Worm (Caenorhabditis elegans) whole organism, late embryonic: Measurements from ENCODE around the gene slcf-2.

Source experiments
- C38D4.7 ChIP-seq: fragments of 200-800 bp; sonication (Bioruptor generic); optimal IDR thresholded peaks from 2 replicates; lab custom pipeline; 2018; ENCODE audit warnings: mild to moderate bottlenecking, missing genetic modification characterization, moderate library complexity, missing compliant biosample characterization
- F13H6.1 ChIP-seq: sonication (generic microtip); optimal IDR thresholded peaks from 2 replicates; lab custom pipeline; 2016; ENCODE audit warnings: missing genetic modification characterization, missing compliant biosample characterization
- K02D7.2 ChIP-seq: sonication (generic microtip); optimal IDR thresholded peaks from 2 replicates; lab custom pipeline; 2017; ENCODE audit warnings: mild to moderate bottlenecking, missing genetic modification characterization, missing compliant biosample characterization
- T23F11.4 ChIP-seq: fragments of 200-800 bp; sonication (Bioruptor generic); optimal IDR thresholded peaks from 2 replicates; lab custom pipeline; 2018; ENCODE audit warnings: mild to moderate bottlenecking, missing genetic modification characterization, missing compliant biosample characterization
- Y22D7AL.16 ChIP-seq: sonication (generic microtip); optimal IDR thresholded peaks from 2 replicates; lab custom pipeline; 2016; ENCODE audit warnings: missing genetic modification characterization, missing compliant biosample characterization
- ahr-1 ChIP-seq: sonication (generic microtip); optimal IDR thresholded peaks from 2 replicates; lab custom pipeline; 2016; ENCODE audit warnings: missing genetic modification characterization, missing compliant biosample characterization
- ceh-14 ChIP-seq: sonication (generic microtip); optimal IDR thresholded peaks from 2 replicates; lab custom pipeline; 2016; ENCODE audit warnings: missing genotype, missing genetic modification characterization, missing compliant biosample characterization
- ceh-18 ChIP-seq: sonication (generic microtip); optimal IDR thresholded peaks from 2 replicates; lab custom pipeline; 2016; ENCODE audit warnings: missing genetic modification characterization, missing compliant biosample characterization
- ceh-2 ChIP-seq: sonication (generic microtip); optimal IDR thresholded peaks from 2 replicates; lab custom pipeline; 2016; ENCODE audit warnings: missing genotype, missing genetic modification characterization, missing compliant biosample characterization
- ceh-22 ChIP-seq: sonication (generic microtip); optimal IDR thresholded peaks from 2 replicates; lab custom pipeline; 2017; ENCODE audit warnings: missing biosample characterization, missing genetic modification characterization
- ceh-30 ChIP-seq: fragments of 150-350 bp; optimal IDR thresholded peaks from 2 replicates; lab custom pipeline; 2014; ENCODE audit warnings: missing biosample characterization, missing genetic modification characterization
- ceh-48 ChIP-seq: sonication (generic microtip); optimal IDR thresholded peaks from 2 replicates; lab custom pipeline; 2016; ENCODE audit warnings: missing genetic modification characterization, inconsistent platforms, missing compliant biosample characterization
- ceh-6 ChIP-seq: fragments of 200-800 bp; sonication (Bioruptor generic); optimal IDR thresholded peaks from 2 replicates; lab custom pipeline; 2018; ENCODE audit warnings: mild to moderate bottlenecking, missing genetic modification characterization, missing compliant biosample characterization
- ceh-9 ChIP-seq: sonication (generic microtip); optimal IDR thresholded peaks from 2 replicates; lab custom pipeline; 2016; ENCODE audit warnings: mild to moderate bottlenecking, missing genetic modification characterization, inconsistent platforms, missing compliant biosample characterization
- che-1 ChIP-seq: sonication (generic microtip); optimal IDR thresholded peaks from 2 replicates; lab custom pipeline; 2016; ENCODE audit warnings: mild to moderate bottlenecking, missing genetic modification characterization, missing compliant biosample characterization
- dmd-4 ChIP-seq: sonication (generic microtip); optimal IDR thresholded peaks from 2 replicates; lab custom pipeline; 2016; ENCODE audit warnings: borderline replicate concordance, missing genetic modification characterization, missing compliant biosample characterization
- dve-1 ChIP-seq: sonication (generic microtip); optimal IDR thresholded peaks from 2 replicates; lab custom pipeline; 2017; ENCODE audit warnings: antibody characterized with exemption, mild to moderate bottlenecking, missing genetic modification characterization, missing compliant biosample characterization
- elt-2 ChIP-seq: sonication (generic microtip); optimal IDR thresholded peaks from 2 replicates; lab custom pipeline; 2016; ENCODE audit warnings: missing genetic modification reagents, missing genetic modification characterization, missing compliant biosample characterization
- elt-4 ChIP-seq: sonication (generic microtip); optimal IDR thresholded peaks from 2 replicates; lab custom pipeline; 2016; ENCODE audit warnings: missing genetic modification characterization, missing compliant biosample characterization
- fax-1 ChIP-seq: sonication (generic microtip); optimal IDR thresholded peaks from 2 replicates; lab custom pipeline; 2016; ENCODE audit warnings: missing genotype, missing genetic modification characterization, missing compliant biosample characterization
- fkh-10 ChIP-seq: fragments of 150-350 bp; optimal IDR thresholded peaks from 2 replicates; lab custom pipeline; 2014; ENCODE audit warnings: missing biosample characterization, missing genetic modification reagents, missing genetic modification characterization
- fkh-6 ChIP-seq: sonication (generic microtip); optimal IDR thresholded peaks from 2 replicates; lab custom pipeline; 2016; ENCODE audit warnings: missing genetic modification characterization, missing compliant biosample characterization
- gmeb-2 ChIP-seq: sonication (generic microtip); optimal IDR thresholded peaks from 2 replicates; lab custom pipeline; 2016; ENCODE audit warnings: missing genetic modification characterization, inconsistent platforms, missing compliant biosample characterization
- hlh-13 ChIP-seq: fragments of 200-800 bp; sonication (Bioruptor generic); optimal IDR thresholded peaks from 2 replicates; lab custom pipeline; 2018; ENCODE audit warnings: mild to moderate bottlenecking, missing genetic modification characterization, missing compliant biosample characterization
- hlh-15 ChIP-seq: sonication (generic microtip); optimal IDR thresholded peaks from 2 replicates; lab custom pipeline; 2016; ENCODE audit warnings: missing genetic modification characterization, missing compliant biosample characterization
- hlh-8 ChIP-seq: sonication (generic microtip); optimal IDR thresholded peaks from 2 replicates; lab custom pipeline; 2016; ENCODE audit warnings: missing genotype, missing genetic modification characterization, missing compliant biosample characterization
- lim-6 ChIP-seq: sonication (generic microtip); optimal IDR thresholded peaks from 2 replicates; lab custom pipeline; 2016; ENCODE audit warnings: missing genetic modification characterization, missing compliant biosample characterization
- madf-2 ChIP-seq: sonication (generic microtip); optimal IDR thresholded peaks from 2 replicates; lab custom pipeline; 2017; ENCODE audit warnings: missing genetic modification characterization, missing compliant biosample characterization
- mec-3 ChIP-seq: sonication (generic microtip); optimal IDR thresholded peaks from 2 replicates; lab custom pipeline; 2016; ENCODE audit warnings: borderline replicate concordance, missing genetic modification characterization, missing compliant biosample characterization
- nfya-1 ChIP-seq: sonication (generic microtip); optimal IDR thresholded peaks from 2 replicates; lab custom pipeline; 2017; ENCODE audit warnings: missing genetic modification characterization, mild to moderate bottlenecking, missing compliant biosample characterization, antibody characterized with exemption, moderate library complexity
- nhr-11 ChIP-seq: fragments of 150-350 bp; optimal IDR thresholded peaks from 2 replicates; lab custom pipeline; 2014; ENCODE audit warnings: missing biosample characterization, missing genetic modification characterization
- nhr-232 ChIP-seq: sonication (generic microtip); optimal IDR thresholded peaks from 2 replicates; lab custom pipeline; 2016; ENCODE audit warnings: missing genetic modification characterization, missing compliant biosample characterization
- npax-4 ChIP-seq: sonication (generic microtip); optimal IDR thresholded peaks from 2 replicates; lab custom pipeline; 2016; ENCODE audit warnings: missing genetic modification characterization, missing compliant biosample characterization
- odd-2 ChIP-seq: sonication (generic microtip); optimal IDR thresholded peaks from 2 replicates; lab custom pipeline; 2017; ENCODE audit warnings: antibody characterized with exemption, mild to moderate bottlenecking, missing genetic modification characterization, missing compliant biosample characterization
- pax-1 ChIP-seq: fragments of 150-350 bp; optimal IDR thresholded peaks from 2 replicates; lab custom pipeline; 2014; ENCODE audit warnings: missing biosample characterization, missing genetic modification characterization
- pha-2 ChIP-seq: sonication (generic microtip); optimal IDR thresholded peaks from 2 replicates; lab custom pipeline; 2017; ENCODE audit warnings: mild to moderate bottlenecking, missing genetic modification characterization, missing compliant biosample characterization
- pqm-1 ChIP-seq: sonication (generic microtip); optimal IDR thresholded peaks from 2 replicates; lab custom pipeline; 2016; ENCODE audit warnings: missing genetic modification characterization, missing compliant biosample characterization
- pros-1 ChIP-seq: fragments of 150-350 bp; optimal IDR thresholded peaks from 2 replicates; lab custom pipeline; 2014; ENCODE audit warnings: missing biosample characterization, missing genetic modification reagents, missing genetic modification characterization
- ref-2 ChIP-seq: sonication (generic microtip); optimal IDR thresholded peaks from 2 replicates; lab custom pipeline; 2016; ENCODE audit warnings: missing genetic modification characterization, missing compliant biosample characterization
- rnt-1 ChIP-seq: sonication (generic microtip); optimal IDR thresholded peaks from 2 replicates; lab custom pipeline; 2016; ENCODE audit warnings: missing genetic modification characterization, missing compliant biosample characterization
- sdc-2 ChIP-seq: sonication (generic microtip); optimal IDR thresholded peaks from 2 replicates; lab custom pipeline; 2016; ENCODE audit warnings: missing genotype, missing genetic modification characterization, missing compliant biosample characterization
- sox-2 ChIP-seq: fragments of 200-800 bp; sonication (Bioruptor generic); IDR thresholded peaks from 2 replicates; pipeline ENCODE4 v1.3.6; 2022; ENCODE audit warnings: missing genetic modification reagents, missing genetic modification characterization, missing compliant biosample characterization
- syd-9 ChIP-seq: sonication (generic microtip); optimal IDR thresholded peaks from 2 replicates; lab custom pipeline; 2016; ENCODE audit warnings: mild to moderate bottlenecking, missing genetic modification characterization, moderate library complexity, missing compliant biosample characterization
- tbx-2 ChIP-seq: sonication (generic microtip); optimal IDR thresholded peaks from 2 replicates; lab custom pipeline; 2016; ENCODE audit warnings: missing genetic modification characterization, missing compliant biosample characterization
- tbx-7 ChIP-seq: sonication (generic microtip); optimal IDR thresholded peaks from 2 replicates; lab custom pipeline; 2016; ENCODE audit warnings: missing genotype, missing genetic modification characterization, missing compliant biosample characterization
- unc-3 ChIP-seq, 2 experiments: fragments of 200-800 bp in 1 of 2; sonication (Bioruptor generic) in 1 of 2; sonication (generic microtip) in 1 of 2; conservative IDR thresholded peaks in 1 of 2; optimal IDR thresholded peaks in 1 of 2; 2 replicates each; pipeline versions ENCODE4 v1.3.6 to Lab custom; 2016 to 2022; ENCODE audit warnings: missing compliant biosample characterization in 2 of 2, missing genetic modification characterization in 2 of 2, missing genetic modification reagents in 1 of 2
- unc-42 ChIP-seq: sonication (generic microtip); optimal IDR thresholded peaks from 2 replicates; lab custom pipeline; 2016; ENCODE audit warnings: missing genotype, missing genetic modification characterization, missing compliant biosample characterization
- unc-55 ChIP-seq: sonication (generic microtip); optimal IDR thresholded peaks from 2 replicates; lab custom pipeline; 2017; ENCODE audit warnings: missing biosample characterization, missing genetic modification reagents, missing genetic modification characterization
- zip-5 ChIP-seq: sonication (generic microtip); optimal IDR thresholded peaks from 2 replicates; lab custom pipeline; 2016; ENCODE audit warnings: missing genetic modification characterization, missing compliant biosample characterization
- ztf-16 ChIP-seq: sonication (generic microtip); optimal IDR thresholded peaks from 2 replicates; lab custom pipeline; 2017; ENCODE audit warnings: missing genetic modification characterization, missing compliant biosample characterization

The slcf-2 gene

ce11 chrX:3393562-3393961 is at the start of gene slcf-2:
Gene slcf-2 (plus strand): TSS chrX:3393862.
- TF ChIP-seq rnt-1 (tag; lab: Kevin White, UChicago): no peak
- TF ChIP-seq ceh-2: no peak
- no peak for TF ChIP-seq Y22D7AL.16 (tag; lab: Kevin White, UChicago)
- TF ChIP-seq ceh-6 (GFP tag; lab: Kevin White, UChicago): no peak
- no peak for TF ChIP-seq hlh-15 (tag; lab: Kevin White, UChicago)
- TF ChIP-seq pax-1 (tag; lab: Kevin White, UChicago): no peak
- no peak for TF ChIP-seq nhr-232 (tag; lab: Kevin White, UChicago)
- no peak for TF ChIP-seq nfya-1 (tag; lab: Kevin White, UChicago)
- no peak for TF ChIP-seq tbx-2
- no peak for TF ChIP-seq unc-55 (GFP tag; lab: Kevin White, UChicago)
- TF ChIP-seq pha-2: no peak
- TF ChIP-seq pqm-1: no peak
- no peak for TF ChIP-seq fkh-10 (GFP tag; lab: Kevin White, UChicago)
- no peak for TF ChIP-seq F13H6.1 (tag; lab: Kevin White, UChicago)
- TF ChIP-seq zip-5 (tag; lab: Kevin White, UChicago): no peak
- TF ChIP-seq unc-42 (tag; lab: Kevin White, UChicago): no peak
- no peak for TF ChIP-seq npax-4 (tag; lab: Kevin White, UChicago)
- no peak for TF ChIP-seq pros-1 (tag; lab: Kevin White, UChicago)
- no peak for TF ChIP-seq elt-2 (tag; lab: Kevin White, UChicago)

- TF ChIP-seq ref-2: no peak
- TF ChIP-seq unc-3 (GFP tag; conservative IDR thresholded peaks at IDR 0.05; lab: Robert Waterston, UW): peak; percentile 46; the same call in 1 of the 2 replicates
- TF ChIP-seq unc-3 (tag; optimal IDR thresholded peaks at IDR 0.05; lab: Kevin White, UChicago): no peak
- TF ChIP-seq gmeb-2 (tag; lab: Kevin White, UChicago): peak; percentile 29
- TF ChIP-seq ceh-9 (tag; lab: Kevin White, UChicago): no peak
- peak; percentile 50 for TF ChIP-seq pha-2
- TF ChIP-seq ceh-18 (tag; lab: Kevin White, UChicago): no peak
- TF ChIP-seq ceh-48: no peak
- no peak for TF ChIP-seq elt-4 (tag; lab: Kevin White, UChicago)
- no peak for TF ChIP-seq mec-3
- peak; percentile 15 for TF ChIP-seq dve-1 (tag; lab: Kevin White, UChicago)
- TF ChIP-seq T23F11.4 (GFP tag; lab: Kevin White, UChicago): no peak
- no peak for TF ChIP-seq pros-1 (tag; lab: Kevin White, UChicago)
- no peak for TF ChIP-seq odd-2 (tag; lab: Kevin White, UChicago)
- TF ChIP-seq dmd-4 (tag; lab: Kevin White, UChicago): no peak
- no peak for TF ChIP-seq ahr-1 (tag; lab: Kevin White, UChicago)
- no peak for TF ChIP-seq syd-9 (tag; lab: Kevin White, UChicago)
- TF ChIP-seq F13H6.1 (tag; lab: Kevin White, UChicago): no peak
- TF ChIP-seq npax-4 (tag; lab: Kevin White, UChicago): no peak
- no peak for TF ChIP-seq hlh-13 (GFP tag; lab: Kevin White, UChicago)
- peak; percentile 32 for TF ChIP-seq madf-2 (tag; lab: Kevin White, UChicago)
- no peak for TF ChIP-seq nhr-11 (tag; lab: Kevin White, UChicago)
- peak; percentile 35 for TF ChIP-seq C38D4.7 (GFP tag; lab: Kevin White, UChicago)
- TF ChIP-seq fax-1 (tag; lab: Kevin White, UChicago): peak; percentile 35
- TF ChIP-seq hlh-8 (tag; lab: Kevin White, UChicago): peak; percentile 23
- peak; percentile 74 for TF ChIP-seq nhr-232 (tag; lab: Kevin White, UChicago)
- no peak for TF ChIP-seq ceh-30
- peak; percentile 69 for TF ChIP-seq fkh-6 (tag; lab: Kevin White, UChicago)
- TF ChIP-seq ceh-14 (tag; lab: Kevin White, UChicago): peak; percentile 4
- no peak for TF ChIP-seq ztf-16 (tag; lab: Kevin White, UChicago)
- TF ChIP-seq tbx-2: peak; percentile 72
- TF ChIP-seq zip-5 (tag; lab: Kevin White, UChicago): no peak
- no peak for TF ChIP-seq lim-6 (tag; lab: Kevin White, UChicago)
- TF ChIP-seq rnt-1 (tag; lab: Kevin White, UChicago): peak; percentile 35
- no peak for TF ChIP-seq ceh-22
- peak; percentile 77 for TF ChIP-seq sox-2 (GFP tag; lab: Robert Waterston, UW)
- peak; percentile 12 for TF ChIP-seq tbx-7
- TF ChIP-seq sdc-2 (tag; lab: Kevin White, UChicago): peak; percentile 63
- no peak for TF ChIP-seq unc-42 (tag; lab: Kevin White, UChicago)
- peak; percentile 60 for TF ChIP-seq che-1 (tag; lab: Kevin White, UChicago)
- TF ChIP-seq K02D7.2: no peak
- TF ChIP-seq unc-55 (GFP tag; lab: Kevin White, UChicago): no peak
These were observed 45.7 kb upstream of the slcf-2 start, which contains the start of gene ZK816.3 for ce11 chrX:3347904-3348441. Gene ZK816.3 (plus strand): TSS chrX:3348391.
